Worm (Caenorhabditis elegans) whole organism, early embryonic: ENCODE data around the gene F36H12.17.
"Not testable (repeated sequence)": the region's sequence is repeated elsewhere in the genome, so short reads cannot be mapped to it uniquely, and the experiment has no call there.

Source experiments
- B0310.2 ChIP-seq: sonication (generic microtip); optimal IDR thresholded peaks from 2 replicates; lab custom pipeline; 2016; ENCODE audit warnings: mild to moderate bottlenecking, missing genetic modification characterization, missing compliant biosample characterization
- F13C5.2 ChIP-seq: sonication (generic microtip); optimal IDR thresholded peaks from 2 replicates; lab custom pipeline; 2017; ENCODE audit warnings: mild to moderate bottlenecking, missing genetic modification characterization, inconsistent platforms, missing compliant biosample characterization
- aly-1 ChIP-seq: sonication (generic microtip); optimal IDR thresholded peaks from 2 replicates; lab custom pipeline; 2016; ENCODE audit warnings: missing genetic modification characterization, missing compliant biosample characterization
- ama-1 ChIP-seq: fragments of 150-350 bp; optimal IDR thresholded peaks from 2 replicates; lab custom pipeline; 2014
- ceh-13 ChIP-seq: fragments of 200-800 bp; sonication (Bioruptor generic); optimal IDR thresholded peaks from 2 replicates; lab custom pipeline; 2018; ENCODE audit warnings: mild to moderate bottlenecking, missing genetic modification characterization, missing compliant biosample characterization
- ceh-36 ChIP-seq: sonication (generic microtip); optimal IDR thresholded peaks from 2 replicates; lab custom pipeline; 2016; ENCODE audit warnings: missing genetic modification characterization, inconsistent platforms, missing compliant biosample characterization
- ets-7 ChIP-seq: sonication (generic microtip); optimal IDR thresholded peaks from 2 replicates; lab custom pipeline; 2016; ENCODE audit warnings: missing genotype, missing genetic modification characterization, missing compliant biosample characterization
- flt-1 ChIP-seq: fragments of 200-800 bp; sonication (Bioruptor generic); IDR thresholded peaks from 2 replicates; pipeline ENCODE4 v1.3.6; 2022; ENCODE audit warnings: missing genetic modification characterization, missing compliant biosample characterization
- hmbx-1 ChIP-seq: sonication (generic microtip); optimal IDR thresholded peaks from 2 replicates; lab custom pipeline; 2016; ENCODE audit warnings: mild to moderate bottlenecking, missing genetic modification characterization, missing compliant biosample characterization
- hmg-4 ChIP-seq: fragments of 200-800 bp; sonication (Bioruptor generic); optimal IDR thresholded peaks from 2 replicates; lab custom pipeline; 2018; ENCODE audit warnings: mild to moderate bottlenecking, missing genetic modification characterization, missing compliant biosample characterization
- hnd-1 ChIP-seq: sonication (generic microtip); optimal IDR thresholded peaks from 2 replicates; lab custom pipeline; 2016; ENCODE audit warnings: missing genetic modification characterization, missing compliant biosample characterization
- pes-1 ChIP-seq: fragments of 200-800 bp; sonication (Bioruptor generic); IDR thresholded peaks from 2 replicates; pipeline ENCODE4 v1.3.6; 2022; ENCODE audit warnings: missing genetic modification reagents, missing genetic modification characterization, missing compliant biosample characterization
- scrt-1 ChIP-seq: fragments of 200-800 bp; sonication (Bioruptor generic); IDR thresholded peaks from 2 replicates; pipeline ENCODE4 v1.3.6; 2022; ENCODE audit warnings: missing genetic modification characterization, missing compliant biosample characterization
- sea-1 ChIP-seq: fragments of 200-800 bp; sonication (Bioruptor generic); conservative IDR thresholded peaks from 2 replicates; pipeline ENCODE4 v1.3.6; 2022; ENCODE audit warnings: missing genetic modification characterization, missing compliant biosample characterization
- tbx-11 ChIP-seq: fragments of 200-800 bp; sonication (Bioruptor generic); IDR thresholded peaks from 2 replicates; pipeline ENCODE4 v1.3.6; 2022; ENCODE audit warnings: missing genetic modification characterization, missing compliant biosample characterization
- tbx-37 ChIP-seq: fragments of 200-800 bp; sonication (Bioruptor generic); conservative IDR thresholded peaks from 2 replicates; pipeline ENCODE4 v1.3.6; 2022; ENCODE audit warnings: missing genetic modification reagents, missing genetic modification characterization, missing compliant biosample characterization
- tra-4 ChIP-seq: sonication (generic microtip); optimal IDR thresholded peaks from 2 replicates; lab custom pipeline; 2017; ENCODE audit warnings: missing genetic modification characterization, missing compliant biosample characterization

The F36H12.17 gene

ce11 chrIV:5277752-5278151, at the start of gene F36H12.17:
Gene F36H12.17, minus strand, starts transcription at chrIV:5277852.
- no peak for TF ChIP-seq tbx-11 (GFP tag; lab: Robert Waterston, UW)
- no peak for TF ChIP-seq hnd-1 (tag; lab: Kevin White, UChicago)
- TF ChIP-seq ets-7 (tag; lab: Kevin White, UChicago) = no peak
- TF ChIP-seq ama-1 (lab: Kevin White, UChicago) = no peak
- TF ChIP-seq pes-1 = no peak
- no peak for TF ChIP-seq F13C5.2
- no peak for TF ChIP-seq flt-1

- TF ChIP-seq ceh-13 (GFP tag; lab: Kevin White, UChicago) = no peak
- no peak for TF ChIP-seq sea-1 (GFP tag; lab: Robert Waterston, UW)
- TF ChIP-seq scrt-1 (GFP tag; lab: Robert Waterston, UW) = no peak
- TF ChIP-seq hnd-1 (tag; lab: Kevin White, UChicago) = no peak
- no peak for TF ChIP-seq pes-1
- TF ChIP-seq tbx-37 (GFP tag; lab: Robert Waterston, UW) = no peak
These were observed 48.5 kb upstream of the F36H12.17 start, which contains the start of gene Y4C6B.4 for ce11 chrIV:5326144-5326543. Gene Y4C6B.4, plus strand, starts transcription at chrIV:5326444.

ce11 chrIV:5318835-5319303, 41.2 kb upstream of the F36H12.17 start, which contains the start of gene slc-46A:
Gene slc-46A, plus strand, starts transcription at chrIV:5319253.
- TF ChIP-seq flt-1 (no peak), hmbx-1 (no peak), ceh-13 (GFP tag; lab: Kevin White, UChicago) (no peak), ets-7 (tag; lab: Kevin White, UChicago) (no peak), aly-1 (tag; lab: Kevin White, UChicago) (no peak), hnd-1 (tag; lab: Kevin White, UChicago) (no peak), ama-1 (lab: Kevin White, UChicago) (no peak), hmg-4 (no peak)

DNA sequence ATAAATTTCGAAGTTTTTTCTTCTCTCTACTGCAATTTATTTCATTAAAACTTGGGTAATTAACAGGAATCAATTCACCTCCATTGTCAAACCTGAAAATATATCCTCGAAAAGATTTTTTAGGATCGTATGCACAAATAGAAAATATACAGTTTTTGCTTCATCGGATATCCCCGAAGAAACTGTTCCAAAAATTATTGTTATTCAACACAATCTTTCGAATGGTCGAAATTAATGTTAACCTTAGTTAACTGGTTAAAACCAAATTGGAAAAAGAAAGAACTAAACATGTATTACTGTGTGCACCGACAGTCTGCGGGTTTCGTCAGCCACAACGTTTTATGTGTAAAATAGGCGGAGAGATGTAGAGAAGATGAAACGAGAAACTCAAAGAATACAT, 39.5 kb upstream of the F36H12.17 start:
- TF ChIP-seq pes-1 = no peak
- no peak for TF ChIP-seq hmbx-1
- TF ChIP-seq hmg-4 = no peak
- TF ChIP-seq B0310.2 = no peak
- TF ChIP-seq sea-1 (GFP tag; lab: Robert Waterston, UW) = no peak
- TF ChIP-seq F13C5.2 = no peak
- no peak for TF ChIP-seq tbx-11 (GFP tag; lab: Robert Waterston, UW)
- TF ChIP-seq aly-1 (tag; lab: Kevin White, UChicago) = no peak
- TF ChIP-seq tra-4 = no peak
- no peak for TF ChIP-seq ceh-13 (GFP tag; lab: Kevin White, UChicago)

- TF ChIP-seq tra-4; ama-1 (lab: Kevin White, UChicago); flt-1: not testable (repeated sequence)
These were observed 38.6 kb upstream of the F36H12.17 start, which contains the start of gene msp-65 for ce11 chrIV:5316223-5316622. Gene msp-65, plus strand, starts transcription at chrIV:5316523.

ce11 chrIV:5313011-5313410, 35.4 kb upstream of the F36H12.17 start, which contains the start of the genes msp-59 and ZK354.2:
Gene msp-59, minus strand, starts transcription at chrIV:5313111.
Gene ZK354.2, plus strand, starts transcription at chrIV:5313405.
- TF ChIP-seq ceh-36; flt-1; scrt-1 (GFP tag; lab: Robert Waterston, UW): not testable (repeated sequence)

DNA sequence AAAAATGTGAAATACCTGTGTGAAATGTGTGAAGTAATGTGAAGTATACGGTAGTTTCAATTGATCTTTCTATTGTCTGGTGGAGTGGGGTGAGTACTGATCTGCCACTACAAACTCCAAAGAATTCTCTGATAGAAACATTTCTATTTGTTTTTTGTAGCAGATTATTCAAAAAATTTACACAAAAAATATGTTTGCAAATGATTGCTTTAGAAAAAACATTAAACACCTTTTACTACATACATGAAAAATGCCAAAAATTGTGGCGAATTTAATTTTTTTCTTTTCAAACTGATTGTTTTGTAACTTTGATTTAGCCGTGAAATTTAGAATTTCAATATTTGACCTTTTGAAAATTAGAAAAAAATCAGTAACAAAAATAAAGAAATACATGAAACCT, 32.1 kb upstream of the F36H12.17 start, which contains the start of gene ZK354.3:
Gene ZK354.3, plus strand, starts transcription at position 301 of the 400 bp plus-strand sequence.
- TF ChIP-seq ama-1 (lab: Kevin White, UChicago) (no peak), pes-1 (no peak), hmg-4 (no peak), hnd-1 (tag; lab: Kevin White, UChicago) (no peak), hmbx-1 (no peak)

DNA sequence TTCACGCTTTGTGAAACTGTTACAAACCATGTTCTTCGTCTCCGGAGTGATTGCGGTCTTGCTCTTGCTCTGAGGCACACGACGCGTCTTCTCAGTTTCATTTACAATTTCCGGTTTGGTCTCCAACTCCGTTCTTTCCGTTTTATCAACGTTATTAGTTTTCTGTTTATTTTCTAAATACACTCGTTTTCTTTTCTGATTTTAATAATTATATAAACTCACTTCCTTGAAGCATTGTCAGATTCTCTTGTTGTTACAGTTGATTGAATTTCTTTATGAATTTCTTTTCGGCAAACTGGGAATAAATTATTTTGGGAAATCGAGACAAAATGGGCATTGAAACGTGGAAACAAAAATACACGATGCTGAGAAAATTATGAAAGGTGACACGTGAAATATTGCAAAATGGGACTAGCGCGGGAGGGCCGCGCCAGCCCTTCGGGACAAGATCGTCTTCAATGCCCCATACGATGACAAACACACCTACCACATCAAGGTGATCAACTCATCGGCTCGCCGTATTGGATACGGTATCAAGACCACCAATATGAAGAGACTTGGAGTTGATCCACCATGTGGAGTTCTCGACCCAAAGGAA, 30.5 kb upstream of the F36H12.17 start, which contains the start of the genes ZK354.9 and msp-58:
Gene ZK354.9, minus strand, starts transcription at position 101 of the 598 bp plus-strand sequence.
Gene msp-58, plus strand, starts transcription at position 548 of the 598 bp plus-strand sequence.
- not testable (repeated sequence) for TF ChIP-seq tbx-37 (GFP tag; lab: Robert Waterston, UW); ets-7 (tag; lab: Kevin White, UChicago); B0310.2

DNA sequence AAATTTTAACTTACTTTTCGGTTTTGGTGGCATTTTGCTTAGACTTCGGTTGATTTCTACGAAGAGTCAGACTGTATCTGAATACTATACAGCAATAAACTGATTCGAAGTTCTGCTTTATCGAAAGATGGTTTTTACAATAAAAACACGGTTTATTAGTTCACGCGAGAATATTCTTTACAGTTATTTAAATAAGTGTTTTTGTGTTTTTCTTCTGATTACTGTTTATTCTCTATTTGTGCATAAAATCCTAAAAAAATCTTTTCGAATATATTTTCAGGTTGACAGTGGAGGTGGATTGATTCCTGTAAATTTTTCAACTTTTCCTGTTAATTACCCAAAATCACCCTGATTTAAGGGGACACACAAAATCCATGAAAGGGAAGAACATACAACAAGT, 28.4 kb upstream of the F36H12.17 start, which contains the start of gene ZK354.8:
Gene ZK354.8, minus strand, starts transcription at position 101 of the 400 bp plus-strand sequence.
- no peak for TF ChIP-seq F13C5.2
- no peak for TF ChIP-seq hmbx-1
- TF ChIP-seq hmg-4 = no peak

DNA sequence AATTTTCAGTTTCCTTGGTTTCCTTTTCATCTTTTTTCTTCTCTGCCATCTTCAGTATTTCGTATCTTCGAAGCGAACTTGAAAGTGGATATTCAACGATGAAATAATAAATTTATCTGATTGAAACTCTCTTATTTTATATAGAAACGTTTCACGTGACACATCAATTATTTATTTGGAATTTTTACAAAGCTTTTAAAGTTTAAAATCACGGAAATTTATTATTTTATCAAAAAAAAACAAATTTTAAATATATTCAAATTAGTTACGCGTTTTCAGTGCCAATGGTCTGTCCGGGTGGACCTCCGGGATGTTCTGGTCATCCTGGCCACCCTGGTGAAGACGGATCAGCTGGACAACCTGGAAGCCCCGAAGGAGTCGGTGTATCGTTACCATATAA, 25.4 kb upstream of the F36H12.17 start, which contains the start of gene ZK354.7:
Gene ZK354.7, minus strand, starts transcription at position 101 of the 400 bp plus-strand sequence.
- TF ChIP-seq aly-1 (tag; lab: Kevin White, UChicago) = no peak
- TF ChIP-seq tbx-37 (GFP tag; lab: Robert Waterston, UW) = no peak
- no peak for TF ChIP-seq flt-1
- no peak for TF ChIP-seq ets-7 (tag; lab: Kevin White, UChicago)
- TF ChIP-seq F13C5.2 = no peak
- no peak for TF ChIP-seq ama-1 (lab: Kevin White, UChicago)
- no peak for TF ChIP-seq sea-1 (GFP tag; lab: Robert Waterston, UW)
- no peak for TF ChIP-seq scrt-1 (GFP tag; lab: Robert Waterston, UW)
- TF ChIP-seq hnd-1 (tag; lab: Kevin White, UChicago) = no peak
- no peak for TF ChIP-seq hmbx-1
- no peak for TF ChIP-seq hmg-4
- no peak for TF ChIP-seq B0310.2
